Worm (Caenorhabditis elegans) whole organism, L4/young adult: ENCODE data around the gene srh-222.

Experiments used
- W03F9.2 ChIP-seq: fragments of 150-350 bp; optimal IDR thresholded peaks from 2 replicates; lab custom pipeline; 2014; ENCODE audit warnings: missing biosample characterization, missing genetic modification characterization
- dao-5 ChIP-seq: sonication (generic microtip); optimal IDR thresholded peaks from 2 replicates; lab custom pipeline; 2016; ENCODE audit warnings: missing genotype, missing genetic modification characterization, moderate library complexity, missing compliant biosample characterization
- him-1 ChIP-seq: sonication (generic microtip); optimal IDR thresholded peaks from 2 replicates; lab custom pipeline; 2016; ENCODE audit warnings: missing genotype, missing genetic modification reagents, missing genetic modification characterization, missing compliant biosample characterization

- no peak for TF ChIP-seq him-1 (tag; lab: Kevin White, UChicago)
- no peak for TF ChIP-seq W03F9.2 (tag; lab: Kevin White, UChicago)
- no peak for TF ChIP-seq dao-5 (tag; lab: Kevin White, UChicago)
Measured at ce11 chrIV:3943003-3943402, 36.6 kb upstream of the srh-222 start, which contains the start of gene Y46C8AL.11.
